Worm (Caenorhabditis elegans): ENCODE data around the gene fbxa-126.

Gene fbxa-126

DNA sequence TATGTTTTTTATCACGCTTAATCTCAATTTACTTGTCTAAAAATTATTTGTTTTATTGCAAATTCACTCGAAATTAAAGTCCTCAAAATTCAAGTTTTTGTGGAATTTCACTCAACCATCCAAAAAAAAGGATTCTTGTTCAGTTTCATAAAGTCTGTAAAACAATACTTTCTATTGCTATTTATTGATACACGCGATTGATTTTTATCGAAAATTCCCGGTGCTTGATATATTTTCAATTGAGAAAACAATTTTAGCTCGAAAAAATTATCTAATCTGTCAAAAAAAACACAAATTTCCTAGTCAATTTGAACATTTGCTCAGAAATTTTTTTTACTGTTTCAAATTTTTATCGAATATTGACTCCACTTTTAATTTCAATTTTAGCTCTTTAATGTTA is 51.6 kb downstream of the fbxa-126 start:
- TF ChIP-seq Y5F2A.4 (GFP tag; optimal IDR thresholded peaks at IDR 0.05): no peak
- peak; percentile 94 for TF ChIP-seq aha-1 (tag)
- no peak for TF ChIP-seq lir-3 (tag; optimal IDR thresholded peaks at IDR 0.05)
- TF ChIP-seq hmg-1.1 (GFP tag; IDR thresholded peaks at IDR 0.05): no peak

All from whole organism, L4 larva.